Fruit fly (Drosophila melanogaster) Kc167 (cell line): ENCODE results near the gene CG11970.

Source experiments
- Myc ChIP-seq: fragments of >200 bp; optimal IDR thresholded peaks from 2 replicates; lab custom pipeline; 2017; ENCODE audit warnings: missing external identifiers
- Sin3A ChIP-seq: fragments of >200 bp; optimal IDR thresholded peaks from 2 replicates; lab custom pipeline; 2018; ENCODE audit warnings: missing external identifiers
- h ChIP-seq: fragments of >200 bp; optimal IDR thresholded peaks from 3 replicates; lab custom pipeline; 2018; ENCODE audit warnings: missing external identifiers
- insv ChIP-seq: fragments of >200 bp; optimal IDR thresholded peaks from 3 replicates; lab custom pipeline; 2018; ENCODE audit warnings: missing external identifiers
- psq ChIP-seq: fragments of >200 bp; optimal IDR thresholded peaks from 2 replicates; lab custom pipeline; 2017; ENCODE audit warnings: missing external identifiers
- ttk ChIP-seq: sonication (Bioruptor generic); optimal IDR thresholded peaks from 2 replicates; lab custom pipeline; 2017; ENCODE audit warnings: missing external identifiers

Gene CG11970

DNA sequence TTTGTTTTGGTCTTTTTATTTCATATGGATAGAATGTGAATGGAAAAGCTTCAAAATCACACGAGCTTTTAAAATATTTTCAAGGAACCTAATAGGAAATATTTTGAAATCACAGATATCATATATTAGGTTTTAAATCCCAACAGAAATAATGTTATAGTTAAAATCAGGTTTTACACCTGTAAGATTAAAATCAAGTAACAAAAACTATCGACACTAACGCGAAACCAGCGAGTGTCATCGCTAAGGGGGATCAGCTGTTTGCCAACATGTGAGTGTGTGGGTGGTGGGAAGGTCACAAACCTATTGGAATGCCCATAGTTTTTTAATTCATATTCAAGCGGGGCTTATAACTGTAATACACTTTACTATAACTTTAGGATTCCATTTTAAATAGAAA is 54.1 kb downstream of the CG11970 start, which contains the start of gene hyx:
Gene hyx, plus strand, starts transcription at position 109 of the 400 bp plus-strand sequence.
- TF ChIP-seq ttk, result no peak
- no peak for TF ChIP-seq Sin3A (lab: Kevin White, UChicago)
- TF ChIP-seq h (lab: Kevin White, UChicago), result no peak
- TF ChIP-seq Myc (lab: Kevin White, UChicago), result no peak
- TF ChIP-seq psq (lab: Kevin White, UChicago), result no peak
- TF ChIP-seq insv (lab: Kevin White, UChicago), result no peak

DNA sequence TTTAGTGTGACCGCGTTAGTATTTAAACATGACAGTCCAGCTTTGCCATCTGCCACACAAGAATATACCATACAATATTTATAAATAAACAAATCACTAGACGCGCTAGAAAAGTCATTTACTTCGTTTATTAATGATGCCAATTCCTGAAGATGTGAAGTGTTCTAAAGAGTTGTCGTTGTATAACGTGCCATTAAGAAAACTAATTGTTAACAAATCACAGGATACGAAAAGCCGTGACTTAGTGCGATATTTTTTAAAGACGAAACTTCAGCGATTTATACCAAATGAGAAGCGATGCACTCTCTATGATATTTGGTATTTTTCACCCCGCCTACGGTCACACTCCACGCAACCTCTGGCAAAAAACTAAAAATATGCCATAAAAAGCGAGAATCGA is 54.9 kb downstream of the CG11970 start, which contains the start of gene neur:
Gene neur, minus strand, starts transcription at position 24 of the 400 bp plus-strand sequence.
- no peak for TF ChIP-seq insv (lab: Kevin White, UChicago)
- TF ChIP-seq ttk, result no peak
- no peak for TF ChIP-seq Sin3A (lab: Kevin White, UChicago)
- no peak for TF ChIP-seq h (lab: Kevin White, UChicago)
- TF ChIP-seq psq (lab: Kevin White, UChicago), result no peak
- no peak for TF ChIP-seq Myc (lab: Kevin White, UChicago)
